Worm (Caenorhabditis elegans): Measurements from ENCODE around the gene gst-26.

gst-26 gene

ce11 chrII:15124193-15124592 is 40.2 kb downstream of the gst-26 start, which contains the start of gene Y53F4B.23:
Gene Y53F4B.23, plus strand, starts transcription at chrII:15124504.
- TF ChIP-seq mdl-1 (tag; optimal IDR thresholded peaks at IDR 0.05) (no peak), nhr-23 (tag; optimal IDR thresholded peaks at IDR 0.05) (no peak), fos-1 (tag; optimal IDR thresholded peaks at IDR 0.05) (no peak), ZK546.5 (tag; optimal IDR thresholded peaks at IDR 0.05) (no peak), nhr-43 (tag; optimal IDR thresholded peaks at IDR 0.05; ENCODE audit: poor library complexity, severe bottlenecking) (no peak), ztf-11 (tag; optimal IDR thresholded peaks at IDR 0.05) (no peak), pqm-1 (tag; optimal IDR thresholded peaks at IDR 0.05) (no peak)

ce11 chrII:15119537-15120360 is 44.6 kb downstream of the gst-26 start, which contains the start of gene arp-1:
Gene arp-1, plus strand, starts transcription at chrII:15120301.
- TF ChIP-seq lin-15B (tag; optimal IDR thresholded peaks at IDR 0.05) = peak; percentile 44
- peak; percentile 60 for TF ChIP-seq nfya-1 (tag; optimal IDR thresholded peaks at IDR 0.05; ENCODE audit: insufficient read depth)
- no peak for TF ChIP-seq nhr-43 (tag; optimal IDR thresholded peaks at IDR 0.05; ENCODE audit: poor library complexity, severe bottlenecking)
- peak; percentile 84 for TF ChIP-seq hmg-11 (tag; optimal IDR thresholded peaks at IDR 0.05)
- TF ChIP-seq fkh-2 (tag; optimal IDR thresholded peaks at IDR 0.05) = no peak
- no peak for TF ChIP-seq tbx-2 (tag; optimal IDR thresholded peaks at IDR 0.05)
- TF ChIP-seq skn-1 (tag; optimal IDR thresholded peaks at IDR 0.05) = no peak
- peak; percentile 60 for TF ChIP-seq ceh-28 (tag; optimal IDR thresholded peaks at IDR 0.05)
- TF ChIP-seq fos-1 (tag; optimal IDR thresholded peaks at IDR 0.05) = no peak
- TF ChIP-seq nhr-67 (tag; optimal IDR thresholded peaks at IDR 0.05) = no peak
- peak; percentile 38 for TF ChIP-seq nhr-25 (tag; optimal IDR thresholded peaks at IDR 0.05)
- TF ChIP-seq nhr-11 (tag; optimal IDR thresholded peaks at IDR 0.05) = no peak
- no peak for TF ChIP-seq sea-2 (GFP tag; optimal IDR thresholded peaks at IDR 0.05)
- peak; percentile 13 for TF ChIP-seq nhr-76 (tag; optimal IDR thresholded peaks at IDR 0.05)
- TF ChIP-seq lin-39 (tag; optimal IDR thresholded peaks at IDR 0.05) = peak; percentile 59
- TF ChIP-seq egl-5 (tag; optimal IDR thresholded peaks at IDR 0.05) = no peak
- TF ChIP-seq snpc-4 (tag; optimal IDR thresholded peaks at IDR 0.05) = peak; percentile 52
- no peak for TF ChIP-seq lsy-12 (tag; optimal IDR thresholded peaks at IDR 0.05)
- TF ChIP-seq pha-4 (tag; optimal IDR thresholded peaks at IDR 0.05) = peak; percentile 71
- TF ChIP-seq R02D3.7 (tag; optimal IDR thresholded peaks at IDR 0.05) = no peak
- no peak for TF ChIP-seq eor-1 (tag; optimal IDR thresholded peaks at IDR 0.05)
- TF ChIP-seq nhr-23 (tag; optimal IDR thresholded peaks at IDR 0.05) = peak; percentile 12
- TF ChIP-seq elt-2 (tag; optimal IDR thresholded peaks at IDR 0.05) = peak; percentile 13

All from whole organism, L3 larva.